Worm (Caenorhabditis elegans) whole organism, L3 larva: Measurements from ENCODE around the gene T07H8.11.

Source experiments
- R02D3.7 ChIP-seq: fragments of 150-350 bp; optimal IDR thresholded peaks from 2 replicates; lab custom pipeline; 2014; ENCODE audit warnings: missing biosample characterization, missing genetic modification characterization
- ZK546.5 ChIP-seq: sonication (generic microtip); optimal IDR thresholded peaks from 2 replicates; lab custom pipeline; 2017; ENCODE audit warnings: missing biosample characterization, missing genetic modification characterization
- ama-1 ChIP-seq: fragments of 150-350 bp; optimal IDR thresholded peaks from 2 replicates; lab custom pipeline; 2018
- ceh-16 ChIP-seq: sonication (generic microtip); optimal IDR thresholded peaks from 2 replicates; lab custom pipeline; 2017; ENCODE audit warnings: missing biosample characterization, missing genetic modification characterization
- ceh-28 ChIP-seq: fragments of 150-350 bp; optimal IDR thresholded peaks from 2 replicates; lab custom pipeline; 2014; ENCODE audit warnings: missing biosample characterization, missing genetic modification reagents, missing genetic modification characterization
- ceh-82 ChIP-seq: fragments of 150-350 bp; optimal IDR thresholded peaks from 2 replicates; lab custom pipeline; 2014; ENCODE audit warnings: missing biosample characterization, missing genetic modification characterization
- ceh-9 ChIP-seq: sonication (generic microtip); optimal IDR thresholded peaks from 2 replicates; lab custom pipeline; 2018; ENCODE audit warnings: missing biosample characterization, missing genetic modification characterization
- daf-12 ChIP-seq: fragments of 150-350 bp; optimal IDR thresholded peaks from 2 replicates; lab custom pipeline; 2014; ENCODE audit warnings: missing biosample characterization, missing genetic modification reagents, missing genetic modification characterization
- egl-27 ChIP-seq: sonication (generic microtip); optimal IDR thresholded peaks from 4 replicates; lab custom pipeline; 2017; ENCODE audit warnings: missing biosample characterization, missing genetic modification reagents, missing genetic modification characterization
- egl-5 ChIP-seq: fragments of 150-350 bp; optimal IDR thresholded peaks from 2 replicates; lab custom pipeline; 2017; ENCODE audit warnings: missing biosample characterization, missing genetic modification reagents, missing genetic modification characterization, inconsistent platforms
- elt-1 ChIP-seq: fragments of 150-350 bp; optimal IDR thresholded peaks from 2 replicates; lab custom pipeline; 2014; ENCODE audit warnings: missing biosample characterization, missing genetic modification characterization
- elt-3 ChIP-seq, 3 experiments: fragments of 150-350 bp in 1 of 3; sonication (generic microtip) in 2 of 3; optimal IDR thresholded peaks; 2 replicates in 2 of 3; 4 replicates in 1 of 3; lab custom pipeline; 2014 to 2017; ENCODE audit warnings: missing biosample characterization in 3 of 3, missing genetic modification characterization in 3 of 3
- eor-1 ChIP-seq, 2 experiments: fragments of 150-350 bp; optimal IDR thresholded peaks; 2 replicates each; lab custom pipeline; 2014 to 2018; ENCODE audit warnings: missing biosample characterization in 2 of 2, missing genetic modification characterization in 2 of 2
- fkh-10 ChIP-seq: sonication (generic microtip); optimal IDR thresholded peaks from 2 replicates; lab custom pipeline; 2017; ENCODE audit warnings: missing biosample characterization, missing genetic modification reagents, missing genetic modification characterization
- fkh-2 ChIP-seq: fragments of 150-350 bp; optimal IDR thresholded peaks from 2 replicates; lab custom pipeline; 2014; ENCODE audit warnings: missing biosample characterization, missing genetic modification reagents, missing genetic modification characterization
- fos-1 ChIP-seq: fragments of 150-350 bp; optimal IDR thresholded peaks from 2 replicates; lab custom pipeline; 2014; ENCODE audit warnings: missing biosample characterization, missing genetic modification characterization
- hmg-11 ChIP-seq: sonication (generic microtip); optimal IDR thresholded peaks from 2 replicates; lab custom pipeline; 2016; ENCODE audit warnings: missing genetic modification characterization, missing compliant biosample characterization
- jun-1 ChIP-seq: fragments of 150-350 bp; optimal IDR thresholded peaks from 2 replicates; lab custom pipeline; 2014; ENCODE audit warnings: missing biosample characterization, missing genetic modification reagents, missing genetic modification characterization
- lin-15B ChIP-seq: fragments of 150-350 bp; optimal IDR thresholded peaks from 2 replicates; lab custom pipeline; 2014; ENCODE audit warnings: missing biosample characterization, missing genetic modification characterization
- lin-39 ChIP-seq: fragments of 150-350 bp; optimal IDR thresholded peaks from 2 replicates; lab custom pipeline; 2018; ENCODE audit warnings: missing biosample characterization, missing genetic modification reagents, missing genetic modification characterization
- lsy-12 ChIP-seq: sonication (generic microtip); optimal IDR thresholded peaks from 2 replicates; lab custom pipeline; 2016; ENCODE audit warnings: mild to moderate bottlenecking, missing genetic modification characterization, missing compliant biosample characterization
- mdl-1 ChIP-seq: fragments of 150-350 bp; optimal IDR thresholded peaks from 2 replicates; lab custom pipeline; 2014; ENCODE audit warnings: missing biosample characterization, missing genetic modification characterization
- mml-1 ChIP-seq: fragments of 150-350 bp; sonication (generic microtip); optimal IDR thresholded peaks from 3 replicates; lab custom pipeline; 2014; ENCODE audit warnings: missing biosample characterization, missing genetic modification characterization
- nfya-1 ChIP-seq: sonication (generic microtip); optimal IDR thresholded peaks from 2 replicates; lab custom pipeline; 2017; ENCODE audit warnings: missing genetic modification characterization, mild to moderate bottlenecking, missing compliant biosample characterization, antibody characterized with exemption, moderate library complexity; ENCODE audit not compliant: insufficient read depth
- nhr-11 ChIP-seq: fragments of 150-350 bp; optimal IDR thresholded peaks from 2 replicates; lab custom pipeline; 2014; ENCODE audit warnings: missing biosample characterization, missing genetic modification characterization
- nhr-23 ChIP-seq: fragments of 150-350 bp; optimal IDR thresholded peaks from 2 replicates; lab custom pipeline; 2014; ENCODE audit warnings: missing biosample characterization, missing genetic modification reagents, missing genetic modification characterization
- nhr-237 ChIP-seq: fragments of 150-350 bp; optimal IDR thresholded peaks from 2 replicates; lab custom pipeline; 2014; ENCODE audit warnings: missing biosample characterization, missing genetic modification characterization
- nhr-25 ChIP-seq: sonication (generic microtip); optimal IDR thresholded peaks from 2 replicates; lab custom pipeline; 2017; ENCODE audit warnings: missing biosample characterization, missing genetic modification characterization
- nhr-28 ChIP-seq: fragments of 150-350 bp; optimal IDR thresholded peaks from 2 replicates; lab custom pipeline; 2014; ENCODE audit warnings: missing biosample characterization, missing genetic modification characterization
- nhr-43 ChIP-seq: sonication (generic microtip); optimal IDR thresholded peaks from 2 replicates; lab custom pipeline; 2016; ENCODE audit warnings: mild to moderate bottlenecking, missing genetic modification characterization, missing compliant biosample characterization; ENCODE audit not compliant: poor library complexity, severe bottlenecking
- nhr-67 ChIP-seq: fragments of 150-350 bp; optimal IDR thresholded peaks from 2 replicates; lab custom pipeline; 2014; ENCODE audit warnings: missing biosample characterization, missing genetic modification characterization
- nhr-76 ChIP-seq: fragments of 150-350 bp; sonication (generic microtip); optimal IDR thresholded peaks from 5 replicates; lab custom pipeline; 2014; ENCODE audit warnings: missing biosample characterization, missing genetic modification characterization
- pha-4 ChIP-seq: fragments of 150-350 bp; optimal IDR thresholded peaks from 2 replicates; lab custom pipeline; 2014; ENCODE audit warnings: missing biosample characterization, missing genetic modification reagents, missing genetic modification characterization
- pqm-1 ChIP-seq: fragments of 150-350 bp; optimal IDR thresholded peaks from 2 replicates; lab custom pipeline; 2017; ENCODE audit warnings: missing biosample characterization, missing genetic modification characterization, inconsistent platforms
- sea-2 ChIP-seq: fragments of 150-350 bp; sonication (generic microtip); optimal IDR thresholded peaks from 4 replicates; lab custom pipeline; 2014; ENCODE audit warnings: missing biosample characterization, missing genetic modification reagents, missing genetic modification characterization
- skn-1 ChIP-seq: fragments of 150-350 bp; optimal IDR thresholded peaks from 2 replicates; lab custom pipeline; 2014; ENCODE audit warnings: missing biosample characterization, missing genetic modification characterization
- snpc-4 ChIP-seq: fragments of 150-350 bp; optimal IDR thresholded peaks from 2 replicates; lab custom pipeline; 2014; ENCODE audit warnings: missing biosample characterization, missing genetic modification characterization
- unc-39 ChIP-seq: sonication (generic microtip); optimal IDR thresholded peaks from 4 replicates; lab custom pipeline; 2017; ENCODE audit warnings: missing biosample characterization, missing genetic modification characterization
- unc-62 ChIP-seq: fragments of 150-350 bp; sonication (generic microtip); optimal IDR thresholded peaks from 4 replicates; lab custom pipeline; 2014; ENCODE audit warnings: missing biosample characterization, missing genetic modification reagents, missing genetic modification characterization
- zag-1 ChIP-seq: fragments of 150-350 bp; optimal IDR thresholded peaks from 2 replicates; lab custom pipeline; 2014; ENCODE audit warnings: missing biosample characterization, missing genetic modification characterization
- ztf-4 ChIP-seq: fragments of 150-350 bp; optimal IDR thresholded peaks from 2 replicates; lab custom pipeline; 2014; ENCODE audit warnings: missing biosample characterization, missing genetic modification characterization

T07H8.11 gene

ce11 chrV:6928938-6929337 is 22.3 kb downstream of the T07H8.11 start, which contains the start of gene unc-68:
Gene unc-68, minus strand, starts transcription at chrV:6929038.
- TF ChIP-seq lin-15B (tag; lab: Kevin White, UChicago) (no peak), eor-1 (tag; optimal IDR thresholded peaks at IDR 0.05; lab: Kevin White, UChicago) (no peak), nhr-237 (tag; lab: Kevin White, UChicago) (no peak), hmg-11 (tag; lab: Kevin White, UChicago) (no peak), nhr-28 (no peak), nhr-67 (tag; lab: Kevin White, UChicago) (no peak), nhr-23 (tag; lab: Kevin White, UChicago) (no peak), egl-5 (tag; lab: Kevin White, UChicago) (no peak), nhr-43 (tag; lab: Kevin White, UChicago) (no peak), mml-1 (tag; lab: Kevin White, UChicago) (no peak), pqm-1 (tag; lab: Kevin White, UChicago) (no peak), elt-3 (tag; optimal IDR thresholded peaks at IDR 0.05; lab: Kevin White, UChicago) (no peak), jun-1 (tag; lab: Kevin White, UChicago) (no peak), nhr-11 (tag; lab: Kevin White, UChicago) (no peak), fkh-10 (GFP tag; lab: Kevin White, UChicago) (no peak)

ce11 chrV:6926633-6927032 is 24.6 kb downstream of the T07H8.11 start:
- TF ChIP-seq fos-1 (no peak), elt-1 (tag; lab: Kevin White, UChicago) (no peak), zag-1 (tag; lab: Kevin White, UChicago) (no peak), lin-15B (tag; lab: Kevin White, UChicago) (no peak), ceh-16 (tag; lab: Kevin White, UChicago) (no peak), ama-1 (lab: Kevin White, UChicago) (no peak), elt-3 (tag; optimal IDR thresholded peaks at IDR 0.05; lab: Kevin White, UChicago) (no peak), hmg-11 (tag; lab: Kevin White, UChicago) (no peak), eor-1 (tag; optimal IDR thresholded peaks at IDR 0.05; lab: Kevin White, UChicago) (no peak), ZK546.5 (tag; lab: Kevin White, UChicago) (no peak)

- TF ChIP-seq jun-1 (tag; lab: Kevin White, UChicago) (no peak), sea-2 (no peak), mml-1 (tag; lab: Kevin White, UChicago) (no peak), pha-4 (tag; lab: Kevin White, UChicago) (no peak), fos-1 (no peak), ceh-28 (tag; lab: Kevin White, UChicago) (no peak), ztf-4 (tag; lab: Kevin White, UChicago) (no peak), nhr-76 (tag; lab: Kevin White, UChicago) (no peak), nhr-23 (tag; lab: Kevin White, UChicago) (no peak), nhr-25 (no peak), eor-1 (tag; optimal IDR thresholded peaks at IDR 0.05; lab: Kevin White, UChicago) (no peak), nhr-28 (no peak), unc-39 (tag; lab: Kevin White, UChicago) (no peak), pqm-1 (tag; lab: Kevin White, UChicago) (no peak)
Measured at ce11 chrV:6919251-6919650, 32.0 kb downstream of the T07H8.11 start.

ce11 chrV:6917280-6917679 is 33.9 kb downstream of the T07H8.11 start:
- no peak for TF ChIP-seq nhr-67 (tag; lab: Kevin White, UChicago)
- no peak for TF ChIP-seq fkh-10 (GFP tag; lab: Kevin White, UChicago)
- no peak for TF ChIP-seq ceh-9 (tag; lab: Kevin White, UChicago)
- no peak for TF ChIP-seq snpc-4 (tag; lab: Kevin White, UChicago)
- TF ChIP-seq fos-1, result no peak
- TF ChIP-seq unc-62 (GFP tag; lab: Kevin White, UChicago), result no peak
- no peak for TF ChIP-seq daf-12
- TF ChIP-seq sea-2, result no peak
- TF ChIP-seq nfya-1 (tag; lab: Kevin White, UChicago), result no peak
- no peak for TF ChIP-seq ceh-82
- no peak for TF ChIP-seq ztf-4 (tag; lab: Kevin White, UChicago)
- no peak for TF ChIP-seq hmg-11 (tag; lab: Kevin White, UChicago)

ce11 chrV:6906435-6906834 is 44.8 kb downstream of the T07H8.11 start:
- TF ChIP-seq nhr-237 (tag; lab: Kevin White, UChicago) (no peak), fkh-2 (no peak), elt-1 (tag; lab: Kevin White, UChicago) (no peak), unc-39 (tag; lab: Kevin White, UChicago) (no peak), unc-62 (GFP tag; lab: Kevin White, UChicago) (no peak), lin-39 (tag; lab: Kevin White, UChicago) (no peak), mdl-1 (no peak), nhr-25 (no peak), R02D3.7 (tag; lab: Kevin White, UChicago) (no peak), hmg-11 (tag; lab: Kevin White, UChicago) (no peak), lsy-12 (tag; lab: Kevin White, UChicago) (no peak), fkh-10 (GFP tag; lab: Kevin White, UChicago) (no peak), snpc-4 (tag; lab: Kevin White, UChicago) (no peak), eor-1 (tag; optimal IDR thresholded peaks at IDR 0.05; lab: Kevin White, UChicago) (no peak), ceh-82 (no peak), skn-1 (tag; lab: Kevin White, UChicago) (no peak), egl-27 (tag; lab: Kevin White, UChicago) (no peak)
